Worm (Caenorhabditis elegans): ENCODE data around the gene hlh-12.

Gene hlh-12

ce11 chrIV:8479346-8479745, at the start of gene hlh-12:
TSS of gene hlh-12 (minus strand) at chrIV:8479446.
- TF ChIP-seq unc-130 (GFP tag; optimal IDR thresholded peaks at IDR 0.05) = no peak
- no peak for TF ChIP-seq ceh-91 (GFP tag; IDR thresholded peaks at IDR 0.05)
- no peak for TF ChIP-seq Y53F4B.3 (GFP tag; IDR thresholded peaks at IDR 0.05)
- no peak for TF ChIP-seq hmg-20 (GFP tag; IDR thresholded peaks at IDR 0.05)
- no peak for TF ChIP-seq hlh-26 (GFP tag; conservative IDR thresholded peaks at IDR 0.05)
- no peak for TF ChIP-seq mes-4 (tag; optimal IDR thresholded peaks at IDR 0.05)

- TF ChIP-seq sdz-38 (tag; optimal IDR thresholded peaks at IDR 0.05) = no peak
- peak; percentile 4 for TF ChIP-seq tbp1 (GFP tag; optimal IDR thresholded peaks at IDR 0.05)
- TF ChIP-seq let-526 (GFP tag; IDR thresholded peaks at IDR 0.05) = 0 out of 2 replicates have a peak, but pooled peaks have one; percentile 33
- peak; percentile 29 for TF ChIP-seq lin-40 (tag; optimal IDR thresholded peaks at IDR 0.05)
- no peak for TF ChIP-seq rec-8 (tag; optimal IDR thresholded peaks at IDR 0.05)
- no peak for TF ChIP-seq aptf-2 (GFP tag; conservative IDR thresholded peaks at IDR 0.05)
- no peak for TF ChIP-seq T07F8.4 (tag; optimal IDR thresholded peaks at IDR 0.05)
- TF ChIP-seq mcd-1 (GFP tag; IDR thresholded peaks at IDR 0.05) = peak; percentile 29; the same call in 1 of the 2 replicates
- TF ChIP-seq somi-1 (GFP tag; optimal IDR thresholded peaks at IDR 0.05) = peak; percentile 89
- no peak for TF ChIP-seq ztf-22 (GFP tag; optimal IDR thresholded peaks at IDR 0.05)
- peak; percentile 44 for TF ChIP-seq ztf-26 (tag; optimal IDR thresholded peaks at IDR 0.05)
- peak; percentile 16; the same call in 1 of the 2 replicates for TF ChIP-seq C06A6.2 (GFP tag; conservative IDR thresholded peaks at IDR 0.05)
- TF ChIP-seq C17E4.6 (GFP tag; IDR thresholded peaks at IDR 0.05) = no peak
- TF ChIP-seq snpc-1.3 (tag; optimal IDR thresholded peaks at IDR 0.05; ENCODE audit: insufficient read depth) = no peak
Observed at ce11 chrIV:8529039-8529438, 49.8 kb upstream of the hlh-12 start.

- TF ChIP-seq lir-1 (GFP tag; conservative IDR thresholded peaks at IDR 0.05) (no peak), sdz-38 (tag; optimal IDR thresholded peaks at IDR 0.05) (no peak), ztf-22 (GFP tag; optimal IDR thresholded peaks at IDR 0.05) (peak; percentile 74), B0019.2 (GFP tag; conservative IDR thresholded peaks at IDR 0.05) (no peak), atf-7 (tag; optimal IDR thresholded peaks at IDR 0.05) (no peak), aptf-3 (GFP tag; IDR thresholded peaks at IDR 0.05) (no peak), F39B2.1 (GFP tag; IDR thresholded peaks at IDR 0.05) (no peak), cebp-1 (GFP tag; IDR thresholded peaks at IDR 0.05) (no peak), cebp-1 (tag; optimal IDR thresholded peaks at IDR 0.05) (peak; percentile 44), ZK185.1 (tag; optimal IDR thresholded peaks at IDR 0.05; ENCODE audit: poor library complexity, severe bottlenecking) (no peak), tbp1 (GFP tag; optimal IDR thresholded peaks at IDR 0.05) (peak; percentile 36), F22D6.2 (tag; optimal IDR thresholded peaks at IDR 0.05) (no peak), akir-1 (GFP tag; optimal IDR thresholded peaks at IDR 0.05) (no peak), F55B11.4 (tag; optimal IDR thresholded peaks at IDR 0.05; ENCODE audit: borderline replicate concordance, insufficient read depth) (no peak), let-526 (GFP tag; IDR thresholded peaks at IDR 0.05) (no peak), pha-4 (tag; optimal IDR thresholded peaks at IDR 0.05) (peak; percentile 18), snpc-4 (GFP tag; optimal IDR thresholded peaks at IDR 0.05) (no peak), snpc-4 (tag; optimal IDR thresholded peaks at IDR 0.05) (peak in 1 of 4 experiments; percentile 17), unc-62 (GFP tag; optimal IDR thresholded peaks at IDR 0.05) (peak; percentile 65), lin-40 (tag; optimal IDR thresholded peaks at IDR 0.05) (no peak), tlf-1 (GFP tag; optimal IDR thresholded peaks at IDR 0.05) (peak; percentile 34), let-607 (tag; optimal IDR thresholded peaks at IDR 0.05) (peak in 1 of 2 experiments; percentile 28), tbx-9 (tag; optimal IDR thresholded peaks at IDR 0.05; ENCODE audit: borderline replicate concordance) (no peak), nhr-80 (tag; optimal IDR thresholded peaks at IDR 0.05) (peak; percentile 81), dpff-1 (tag; optimal IDR thresholded peaks at IDR 0.05) (no peak), gei-17 (GFP tag; optimal IDR thresholded peaks at IDR 0.05) (no peak)
Observed at ce11 chrIV:8528345-8528744, 49.1 kb upstream of the hlh-12 start.

Data from whole organism, young adult.